Worm (Caenorhabditis elegans): ENCODE results near the gene str-45.

Gene str-45

ce11 chrV:15181899-15182298 lies 23.1 kb downstream of the str-45 start:
- TF ChIP-seq ama-1 (optimal IDR thresholded peaks at IDR 0.05) (no peak), ama-1 (GFP tag; optimal IDR thresholded peaks at IDR 0.05) (no peak), nfya-1 (tag; optimal IDR thresholded peaks at IDR 0.05; ENCODE audit: borderline replicate concordance, insufficient read depth) (no peak), rpc-1 (optimal IDR thresholded peaks at IDR 0.05) (no peak), rpc-1 (tag; optimal IDR thresholded peaks at IDR 0.05) (no peak), lag-1 (GFP tag; IDR thresholded peaks at IDR 0.05) (no peak), egl-44 (GFP tag; IDR thresholded peaks at IDR 0.05) (no peak), lin-35 (GFP tag; optimal IDR thresholded peaks at IDR 0.05) (no peak), nhr-27 (tag; optimal IDR thresholded peaks at IDR 0.05) (no peak), F22D6.2 (tag; optimal IDR thresholded peaks at IDR 0.05) (no peak), mes-4 (tag; optimal IDR thresholded peaks at IDR 0.05) (no peak), chd-7 (tag; optimal IDR thresholded peaks at IDR 0.05) (no peak), pha-4 (tag; optimal IDR thresholded peaks at IDR 0.05) (no peak), zim-3 (tag; optimal IDR thresholded peaks at IDR 0.05) (no peak), K11D2.4 (GFP tag; IDR thresholded peaks at IDR 0.05) (no peak), F49E8.2 (tag; optimal IDR thresholded peaks at IDR 0.05; ENCODE audit: insufficient read depth) (no peak), pbrm-1 (GFP tag; IDR thresholded peaks at IDR 0.05) (no peak), F55B11.4 (tag; optimal IDR thresholded peaks at IDR 0.05; ENCODE audit: borderline replicate concordance, insufficient read depth) (no peak), rec-8 (tag; optimal IDR thresholded peaks at IDR 0.05) (no peak), aptf-2 (GFP tag; conservative IDR thresholded peaks at IDR 0.05) (no peak), C06A6.2 (GFP tag; conservative IDR thresholded peaks at IDR 0.05) (no peak), lin-54 (GFP tag; optimal IDR thresholded peaks at IDR 0.05) (no peak)

ce11 chrV:15182407-15182806 lies 23.6 kb downstream of the str-45 start, which contains the start of gene fbxa-84:
fbxa-84 (plus strand) TSS chrV:15182440.
- TF ChIP-seq nhr-27 (tag; optimal IDR thresholded peaks at IDR 0.05): no peak
- no peak for TF ChIP-seq him-1 (tag; optimal IDR thresholded peaks at IDR 0.05)
- no peak for TF ChIP-seq repo-1 (tag; optimal IDR thresholded peaks at IDR 0.05)
- no peak for TF ChIP-seq ztf-26 (tag; optimal IDR thresholded peaks at IDR 0.05)
- peak; percentile 50 for TF ChIP-seq nhr-80 (tag; optimal IDR thresholded peaks at IDR 0.05)

- TF ChIP-seq hsf-1 (GFP tag; IDR thresholded peaks at IDR 0.05) (peak; percentile 84), K11D2.4 (GFP tag; IDR thresholded peaks at IDR 0.05) (no peak), athp-1 (tag; optimal IDR thresholded peaks at IDR 0.05) (peak; percentile 94), snpc-1.3 (tag; optimal IDR thresholded peaks at IDR 0.05; ENCODE audit: insufficient read depth) (peak; percentile 34), dpl-1 (GFP tag; optimal IDR thresholded peaks at IDR 0.05) (peak; percentile 67), bed-2 (GFP tag; IDR thresholded peaks at IDR 0.05) (no peak), fkh-3 (tag; optimal IDR thresholded peaks at IDR 0.05) (no peak), ceh-91 (GFP tag; IDR thresholded peaks at IDR 0.05) (peak; percentile 74), pbrm-1 (GFP tag; IDR thresholded peaks at IDR 0.05) (peak; percentile 69; the same call in 1 of the 2 replicates), mes-4 (tag; optimal IDR thresholded peaks at IDR 0.05) (no peak), B0261.1 (tag; optimal IDR thresholded peaks at IDR 0.05) (peak; percentile 20), snpc-3.4 (tag; optimal IDR thresholded peaks at IDR 0.05) (peak; percentile 66), pha-4 (tag; optimal IDR thresholded peaks at IDR 0.05) (no peak), rcor-1 (GFP tag; IDR thresholded peaks at IDR 0.05) (peak; percentile 46), lin-35 (GFP tag; optimal IDR thresholded peaks at IDR 0.05) (peak in 2 of 3 experiments; percentile 37 to 39), hlh-26 (GFP tag; conservative IDR thresholded peaks at IDR 0.05) (no peak), D2030.7 (GFP tag; IDR thresholded peaks at IDR 0.05) (peak; percentile 89), xnd-1 (tag; optimal IDR thresholded peaks at IDR 0.05) (peak; percentile 95), Y67H2A.10 (GFP tag; conservative IDR thresholded peaks at IDR 0.05) (no peak), atf-7 (tag; optimal IDR thresholded peaks at IDR 0.05) (no peak), ekl-4 (GFP tag; IDR thresholded peaks at IDR 0.05) (0 out of 2 replicates have a peak, but pooled peaks have one; percentile 52), let-526 (GFP tag; IDR thresholded peaks at IDR 0.05) (no peak), ceh-100 (GFP tag; IDR thresholded peaks at IDR 0.05) (peak; percentile 79)
These were observed 25.6 kb downstream of the str-45 start, which contains the start of gene Y75B12B.1 for ce11 chrV:15184097-15185040. Y75B12B.1 (plus strand) TSS chrV:15184699.

Data from whole organism, young adult.